Worm (Caenorhabditis elegans) whole organism, L2 larva: ENCODE data around the gene F59B10.2.

ENCODE experiments used
- Y55F3AM.14 ChIP-seq: fragments of 200-800 bp; sonication (Bioruptor generic); optimal IDR thresholded peaks from 2 replicates; lab custom pipeline; 2018; ENCODE audit warnings: mild to moderate bottlenecking, missing genetic modification characterization, missing compliant biosample characterization
- aly-2 ChIP-seq: fragments of 150-350 bp; optimal IDR thresholded peaks from 2 replicates; lab custom pipeline; 2014; ENCODE audit warnings: missing biosample characterization, missing genetic modification characterization
- elt-1 ChIP-seq: fragments of 150-350 bp; optimal IDR thresholded peaks from 2 replicates; lab custom pipeline; 2014; ENCODE audit warnings: missing biosample characterization, missing genetic modification characterization
- fos-1 ChIP-seq: fragments of 150-350 bp; optimal IDR thresholded peaks from 2 replicates; lab custom pipeline; 2014; ENCODE audit warnings: missing biosample characterization, missing genetic modification characterization
- lin-13 ChIP-seq: fragments of 150-350 bp; optimal IDR thresholded peaks from 2 replicates; lab custom pipeline; 2014; ENCODE audit warnings: missing biosample characterization, missing genetic modification reagents, missing genetic modification characterization
- lsy-2 ChIP-seq, 2 experiments: fragments of 150-350 bp in 1 of 2; sonication (generic microtip) in 1 of 2; optimal IDR thresholded peaks; 2 replicates each; lab custom pipeline; 2014 to 2017; ENCODE audit warnings: missing biosample characterization in 2 of 2, missing genetic modification characterization in 2 of 2
- nhr-25 ChIP-seq: fragments of 150-350 bp; sonication (generic microtip); optimal IDR thresholded peaks from 3 replicates; lab custom pipeline; 2014; ENCODE audit warnings: missing biosample characterization, missing genetic modification characterization
- nhr-77 ChIP-seq: fragments of 150-350 bp; optimal IDR thresholded peaks from 2 replicates; lab custom pipeline; 2014; ENCODE audit warnings: missing biosample characterization, missing genetic modification characterization
- unc-55 ChIP-seq: fragments of 150-350 bp; sonication (generic microtip); optimal IDR thresholded peaks from 3 replicates; lab custom pipeline; 2014; ENCODE audit warnings: missing biosample characterization, missing genetic modification reagents, missing genetic modification characterization

DNA sequence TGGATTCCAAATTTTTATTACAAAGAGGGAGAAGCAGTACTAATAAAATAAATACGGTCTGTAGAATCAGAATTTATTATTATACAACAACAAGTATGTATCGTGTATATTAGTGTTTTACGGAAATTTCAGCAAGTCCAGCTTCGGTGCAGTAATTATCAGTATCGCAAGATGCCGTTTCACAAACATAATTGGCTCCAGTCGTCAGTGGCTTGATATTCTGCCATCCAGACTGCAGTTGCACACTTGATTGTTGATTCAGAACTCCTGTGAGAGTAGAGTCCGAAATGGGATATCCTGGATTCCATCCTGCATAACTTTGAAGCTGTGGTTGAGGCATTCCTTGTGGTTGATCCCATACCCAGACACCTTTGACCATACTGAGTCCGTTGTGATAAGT, 29.6 kb downstream of the F59B10.2 start:
- TF ChIP-seq Y55F3AM.14 (GFP tag; lab: Kevin White, UChicago) (no peak), lin-13 (GFP tag; lab: Kevin White, UChicago) (no peak), unc-55 (GFP tag; lab: Kevin White, UChicago) (no peak), fos-1 (tag; lab: Kevin White, UChicago) (no peak), lsy-2 (tag; optimal IDR thresholded peaks at IDR 0.05; lab: Kevin White, UChicago) (no peak), nhr-77 (no peak), aly-2 (tag; lab: Kevin White, UChicago) (no peak), elt-1 (no peak), nhr-25 (tag; lab: Kevin White, UChicago) (no peak)
